Worm (Caenorhabditis elegans) whole organism, L1 larva: ENCODE results near the gene Y39A1A.21.
A peak's percentile ranks its signal among the peaks of the same experiment; 100 is the strongest.

ENCODE experiments used
- C04F5.9 ChIP-seq: sonication (generic microtip); optimal IDR thresholded peaks from 2 replicates; lab custom pipeline; 2016; ENCODE audit warnings: missing genetic modification characterization, missing compliant biosample characterization
- C16A3.4 ChIP-seq: fragments of 150-350 bp; optimal IDR thresholded peaks from 2 replicates; lab custom pipeline; 2014; ENCODE audit warnings: missing biosample characterization, missing genetic modification characterization
- C34B4.2 ChIP-seq: sonication (generic microtip); optimal IDR thresholded peaks from 2 replicates; lab custom pipeline; 2017; ENCODE audit warnings: mild to moderate bottlenecking, missing genetic modification characterization, missing compliant biosample characterization
- F16B12.6 ChIP-seq: fragments of 150-350 bp; optimal IDR thresholded peaks from 2 replicates; lab custom pipeline; 2014; ENCODE audit warnings: missing biosample characterization, missing genetic modification characterization
- Y116A8C.19 ChIP-seq: sonication (generic microtip); optimal IDR thresholded peaks from 2 replicates; lab custom pipeline; 2016; ENCODE audit warnings: missing compliant biosample characterization, missing genetic modification characterization, borderline replicate concordance
- aly-2 ChIP-seq: fragments of 150-350 bp; optimal IDR thresholded peaks from 2 replicates; lab custom pipeline; 2014; ENCODE audit warnings: missing biosample characterization, missing genetic modification characterization
- blmp-1 ChIP-seq: fragments of 150-350 bp; optimal IDR thresholded peaks from 2 replicates; lab custom pipeline; 2014; ENCODE audit warnings: missing biosample characterization, missing genetic modification characterization
- ceh-63 ChIP-seq: fragments of 200-800 bp; sonication (Bioruptor generic); optimal IDR thresholded peaks from 2 replicates; lab custom pipeline; 2018; ENCODE audit warnings: mild to moderate bottlenecking, missing genetic modification characterization, missing compliant biosample characterization
- ceh-82 ChIP-seq, 3 experiments: fragments of 150-350 bp in 1 of 3; sonication (generic microtip) in 2 of 3; optimal IDR thresholded peaks; 2 replicates each; lab custom pipeline; 2014 to 2017; ENCODE audit warnings: missing biosample characterization in 3 of 3, missing genetic modification characterization in 3 of 3
- ceh-88 ChIP-seq: fragments of 200-800 bp; sonication (Bioruptor generic); IDR thresholded peaks from 2 replicates; pipeline ENCODE4 v1.3.6; 2022; ENCODE audit warnings: missing genetic modification characterization, missing compliant biosample characterization
- ceh-90 ChIP-seq: sonication (generic microtip); optimal IDR thresholded peaks from 2 replicates; lab custom pipeline; 2016; ENCODE audit warnings: missing genetic modification characterization, missing compliant biosample characterization
- ces-1 ChIP-seq: fragments of 150-350 bp; optimal IDR thresholded peaks from 2 replicates; lab custom pipeline; 2014; ENCODE audit warnings: missing biosample characterization, missing genetic modification reagents, missing genetic modification characterization
- dpl-1 ChIP-seq, 3 experiments: fragments of 150-350 bp in 2 of 3; sonication (generic microtip) in 1 of 3; optimal IDR thresholded peaks; 2 replicates each; lab custom pipeline; 2014 to 2017; ENCODE audit warnings: missing biosample characterization in 3 of 3, missing genetic modification characterization in 3 of 3, missing genetic modification reagents in 3 of 3
- efl-1 ChIP-seq, 4 experiments: fragments of 150-350 bp; optimal IDR thresholded peaks in 3 of 4; peaks in 1 of 4; 1 replicate in 1 of 4; 2 replicates in 3 of 4; lab custom pipeline; 2014; ENCODE audit warnings: missing biosample characterization in 2 of 4, missing genetic modification characterization in 2 of 4, missing genetic modification reagents in 2 of 4
- elt-3 ChIP-seq, 6 experiments: fragments of 150-350 bp in 1 of 6; sonication (generic microtip); optimal IDR thresholded peaks; 2 replicates each; lab custom pipeline; 2017 to 2018; ENCODE audit warnings: missing biosample characterization in 6 of 6, missing genetic modification characterization in 6 of 6, inconsistent platforms in 1 of 6
- fkh-4 ChIP-seq: sonication (generic microtip); optimal IDR thresholded peaks from 2 replicates; lab custom pipeline; 2016; ENCODE audit warnings: missing compliant biosample characterization, missing genetic modification characterization, borderline replicate concordance
- fkh-8 ChIP-seq: sonication (generic microtip); optimal IDR thresholded peaks from 2 replicates; lab custom pipeline; 2016; ENCODE audit warnings: mild to moderate bottlenecking, missing genetic modification characterization, missing compliant biosample characterization
- hlh-17 ChIP-seq: fragments of 200-800 bp; sonication (Bioruptor generic); optimal IDR thresholded peaks from 2 replicates; lab custom pipeline; 2018; ENCODE audit warnings: missing genetic modification characterization, mild to moderate bottlenecking, missing compliant biosample characterization, moderate library complexity, borderline replicate concordance
- hlh-4 ChIP-seq: sonication (generic microtip); optimal IDR thresholded peaks from 2 replicates; lab custom pipeline; 2016; ENCODE audit warnings: mild to moderate bottlenecking, missing genetic modification characterization, missing compliant biosample characterization
- lin-13 ChIP-seq: fragments of 150-350 bp; optimal IDR thresholded peaks from 2 replicates; lab custom pipeline; 2014; ENCODE audit warnings: missing biosample characterization, missing genetic modification reagents, missing genetic modification characterization
- lin-14 ChIP-seq: fragments of 200-800 bp; sonication (Bioruptor generic); optimal IDR thresholded peaks from 2 replicates; lab custom pipeline; 2018; ENCODE audit warnings: mild to moderate bottlenecking, missing genetic modification characterization, moderate library complexity, missing compliant biosample characterization
- lin-39 ChIP-seq: fragments of 150-350 bp; optimal IDR thresholded peaks from 2 replicates; lab custom pipeline; 2014; ENCODE audit warnings: missing biosample characterization, missing genetic modification reagents, missing genetic modification characterization
- mab-9 ChIP-seq: fragments of 200-800 bp; sonication (Bioruptor generic); IDR thresholded peaks from 2 replicates; pipeline ENCODE4 v1.3.6; 2022; ENCODE audit warnings: missing genetic modification reagents, missing genetic modification characterization, missing compliant biosample characterization
- mdl-1 ChIP-seq, 2 experiments: fragments of 150-350 bp; optimal IDR thresholded peaks; 2 replicates each; lab custom pipeline; 2014 to 2017; ENCODE audit warnings: missing biosample characterization in 2 of 2, missing genetic modification characterization in 2 of 2, inconsistent platforms in 1 of 2
- mef-2 ChIP-seq: fragments of 150-350 bp; optimal IDR thresholded peaks from 2 replicates; lab custom pipeline; 2014; ENCODE audit warnings: missing biosample characterization, missing genetic modification characterization
- nhr-12 ChIP-seq: sonication (generic microtip); optimal IDR thresholded peaks from 2 replicates; lab custom pipeline; 2017; ENCODE audit warnings: missing biosample characterization, missing genetic modification characterization
- nhr-20 ChIP-seq: sonication (generic microtip); optimal IDR thresholded peaks from 2 replicates; lab custom pipeline; 2016; ENCODE audit warnings: mild to moderate bottlenecking, missing genetic modification characterization, missing compliant biosample characterization
- nhr-237 ChIP-seq: fragments of 150-350 bp; optimal IDR thresholded peaks from 2 replicates; lab custom pipeline; 2014; ENCODE audit warnings: missing biosample characterization, missing genetic modification characterization
- nhr-28 ChIP-seq: fragments of 150-350 bp; optimal IDR thresholded peaks from 2 replicates; lab custom pipeline; 2014; ENCODE audit warnings: missing biosample characterization, missing genetic modification characterization
- nhr-47 ChIP-seq: sonication (generic microtip); optimal IDR thresholded peaks from 2 replicates; lab custom pipeline; 2016; ENCODE audit warnings: mild to moderate bottlenecking, missing genetic modification characterization, moderate library complexity, missing compliant biosample characterization
- nhr-71 ChIP-seq: sonication (generic microtip); optimal IDR thresholded peaks from 2 replicates; lab custom pipeline; 2016; ENCODE audit warnings: mild to moderate bottlenecking, missing genetic modification characterization, moderate library complexity, missing compliant biosample characterization
- nhr-76 ChIP-seq: sonication (generic microtip); optimal IDR thresholded peaks from 2 replicates; lab custom pipeline; 2017; ENCODE audit warnings: missing biosample characterization, missing genetic modification characterization
- nhr-77 ChIP-seq: fragments of 150-350 bp; optimal IDR thresholded peaks from 2 replicates; lab custom pipeline; 2014; ENCODE audit warnings: missing biosample characterization, missing genetic modification characterization
- nhr-84 ChIP-seq: sonication (generic microtip); optimal IDR thresholded peaks from 2 replicates; lab custom pipeline; 2017; ENCODE audit warnings: missing biosample characterization, missing genetic modification characterization
- pax-3 ChIP-seq: fragments of 200-800 bp; sonication (Bioruptor generic); optimal IDR thresholded peaks from 2 replicates; lab custom pipeline; 2018; ENCODE audit warnings: mild to moderate bottlenecking, missing genetic modification characterization, moderate library complexity, missing compliant biosample characterization
- pqm-1 ChIP-seq: sonication (generic microtip); optimal IDR thresholded peaks from 3 replicates; lab custom pipeline; 2017; ENCODE audit warnings: missing biosample characterization, missing genetic modification characterization
- rnt-1 ChIP-seq: sonication (generic microtip); optimal IDR thresholded peaks from 2 replicates; lab custom pipeline; 2016; ENCODE audit warnings: mild to moderate bottlenecking, missing genetic modification characterization, moderate library complexity, missing compliant biosample characterization
- skn-1 ChIP-seq: fragments of 150-350 bp; optimal IDR thresholded peaks from 2 replicates; lab custom pipeline; 2014; ENCODE audit warnings: missing biosample characterization, missing genetic modification characterization
- snpc-4 ChIP-seq: fragments of 150-350 bp; optimal IDR thresholded peaks from 2 replicates; lab custom pipeline; 2014; ENCODE audit warnings: missing biosample characterization, missing genetic modification characterization
- snu-23 ChIP-seq: sonication (generic microtip); optimal IDR thresholded peaks from 2 replicates; lab custom pipeline; 2016; ENCODE audit warnings: missing genetic modification characterization, missing compliant biosample characterization
- sox-4 ChIP-seq: sonication (generic microtip); optimal IDR thresholded peaks from 2 replicates; lab custom pipeline; 2016; ENCODE audit warnings: missing genetic modification characterization, missing compliant biosample characterization
- sptf-1 ChIP-seq: fragments of 150-350 bp; optimal IDR thresholded peaks from 2 replicates; lab custom pipeline; 2014; ENCODE audit warnings: missing biosample characterization, missing genetic modification characterization
- sup-37 ChIP-seq: fragments of 200-800 bp; sonication (Bioruptor generic); optimal IDR thresholded peaks from 2 replicates; lab custom pipeline; 2018; ENCODE audit warnings: mild to moderate bottlenecking, missing genetic modification characterization, missing compliant biosample characterization
- swsn-7 ChIP-seq: sonication (generic microtip); optimal IDR thresholded peaks from 2 replicates; lab custom pipeline; 2016; ENCODE audit warnings: missing genetic modification characterization, missing compliant biosample characterization
- unc-130 ChIP-seq: fragments of 150-350 bp; optimal IDR thresholded peaks from 2 replicates; lab custom pipeline; 2017; ENCODE audit warnings: missing biosample characterization, missing genetic modification characterization, inconsistent platforms
- unc-30 ChIP-seq: sonication (generic microtip); optimal IDR thresholded peaks from 2 replicates; lab custom pipeline; 2017; ENCODE audit warnings: missing biosample characterization, missing genetic modification characterization
- unc-62 ChIP-seq: fragments of 150-350 bp; optimal IDR thresholded peaks from 2 replicates; lab custom pipeline; 2014; ENCODE audit warnings: missing biosample characterization, missing genetic modification reagents, missing genetic modification characterization
- unc-86 ChIP-seq: sonication (generic microtip); optimal IDR thresholded peaks from 2 replicates; lab custom pipeline; 2016; ENCODE audit warnings: missing genetic modification characterization, missing compliant biosample characterization
- unc-98 ChIP-seq: fragments of 200-800 bp; sonication (Bioruptor generic); IDR thresholded peaks from 2 replicates; pipeline ENCODE4 v1.3.6; 2022; ENCODE audit warnings: missing genetic modification characterization, missing compliant biosample characterization
- xbp-1 ChIP-seq: sonication (generic microtip); optimal IDR thresholded peaks from 2 replicates; lab custom pipeline; 2016; ENCODE audit warnings: missing genetic modification characterization, missing compliant biosample characterization
- zag-1 ChIP-seq: fragments of 150-350 bp; optimal IDR thresholded peaks from 2 replicates; lab custom pipeline; 2014; ENCODE audit warnings: missing biosample characterization, missing genetic modification characterization
- zip-4 ChIP-seq: fragments of 200-800 bp; sonication (Bioruptor generic); optimal IDR thresholded peaks from 2 replicates; lab custom pipeline; 2018; ENCODE audit warnings: mild to moderate bottlenecking, missing genetic modification characterization, moderate library complexity, missing compliant biosample characterization
- ztf-4 ChIP-seq: fragments of 150-350 bp; optimal IDR thresholded peaks from 2 replicates; lab custom pipeline; 2014; ENCODE audit warnings: missing biosample characterization, missing genetic modification characterization

The Y39A1A.21 gene

ce11 chrIII:10706972-10707438 lies at the start of gene Y39A1A.21, which contains the start of gene Y39A1A.22:
Gene Y39A1A.21, minus strand, starts transcription at chrIII:10707022.
Gene Y39A1A.22, minus strand, starts transcription at chrIII:10707028.
- TF ChIP-seq sup-37 (GFP tag; lab: Kevin White, UChicago) (peak; percentile 70), pqm-1 (tag; lab: Kevin White, UChicago) (no peak), pax-3 (peak; percentile 49), snpc-4 (peak; percentile 79), nhr-28 (tag; lab: Kevin White, UChicago) (no peak), snu-23 (peak; percentile 90), ceh-88 (GFP tag; lab: Robert Waterston, UW) (peak; percentile 45; the same call in 1 of the 2 replicates), nhr-71 (tag; lab: Kevin White, UChicago) (peak; percentile 89), ceh-82 (tag; optimal IDR thresholded peaks at IDR 0.05; lab: Kevin White, UChicago) (peak; percentile 84 to 93 (median 86)), ceh-63 (GFP tag; lab: Kevin White, UChicago) (no peak), zip-4 (GFP tag; lab: Kevin White, UChicago) (peak; percentile 76), nhr-237 (tag; lab: Kevin White, UChicago) (no peak), swsn-7 (peak; percentile 86), aly-2 (tag; lab: Kevin White, UChicago) (peak; percentile 86), nhr-76 (tag; lab: Kevin White, UChicago) (no peak), zag-1 (tag; lab: Kevin White, UChicago) (no peak), nhr-47 (tag; lab: Kevin White, UChicago) (peak; percentile 93), unc-30 (tag; lab: Kevin White, UChicago) (no peak), efl-1 (optimal IDR thresholded peaks at IDR 0.05; lab: Kevin White, UChicago) (peak; percentile 84 to 86), efl-1 (GFP tag; optimal IDR thresholded peaks at IDR 0.05 in 1 of 2; lab: Kevin White, UChicago) (peak; percentile 80 to 98), mef-2 (peak; percentile 33), nhr-84 (tag; lab: Kevin White, UChicago) (no peak), blmp-1 (tag; lab: Kevin White, UChicago) (no peak), C04F5.9 (tag; lab: Kevin White, UChicago) (peak; percentile 28), sptf-1 (no peak), mdl-1 (tag; optimal IDR thresholded peaks at IDR 0.05; lab: Kevin White, UChicago) (peak in 1 of 2 experiments; percentile 66), Y116A8C.19 (no peak), nhr-20 (tag; lab: Kevin White, UChicago) (peak; percentile 78), dpl-1 (GFP tag; optimal IDR thresholded peaks at IDR 0.05; lab: Kevin White, UChicago) (peak; percentile 79 to 85 (median 82)), rnt-1 (tag; lab: Kevin White, UChicago) (peak; percentile 92), elt-3 (tag; optimal IDR thresholded peaks at IDR 0.05; lab: Kevin White, UChicago) (peak in 2 of 6 experiments; percentile 7 to 22), ces-1 (no peak), unc-130 (tag; lab: Kevin White, UChicago) (peak; percentile 73), mab-9 (peak; percentile 80), C16A3.4 (peak; percentile 71), unc-98 (GFP tag; lab: Robert Waterston, UW) (no peak), hlh-4 (no peak), unc-86 (tag; lab: Kevin White, UChicago) (peak; percentile 82), lin-13 (GFP tag; lab: Kevin White, UChicago) (peak; percentile 86), hlh-17 (GFP tag; lab: Kevin White, UChicago) (no peak), lin-14 (GFP tag; lab: Kevin White, UChicago) (no peak), sox-4 (peak; percentile 76), nhr-12 (tag; lab: Kevin White, UChicago) (no peak), nhr-77 (tag; lab: Kevin White, UChicago) (peak; percentile 84), F16B12.6 (tag; lab: Kevin White, UChicago) (peak; percentile 73), fkh-4 (tag; lab: Kevin White, UChicago) (no peak), xbp-1 (tag; lab: Kevin White, UChicago) (peak; percentile 83), lin-39 (tag; lab: Kevin White, UChicago) (peak; percentile 85), fkh-8 (tag; lab: Kevin White, UChicago) (peak; percentile 80), skn-1 (tag; lab: Kevin White, UChicago) (peak; percentile 53), ztf-4 (tag; lab: Kevin White, UChicago) (peak; percentile 66), ceh-90 (tag; lab: Kevin White, UChicago) (no peak), unc-62 (GFP tag; lab: Kevin White, UChicago) (no peak), C34B4.2 (tag; lab: Kevin White, UChicago) (peak; percentile 20)
